Fruit fly (Drosophila melanogaster) whole organism, wandering third instar larva: ENCODE results near the gene Rassf.

Experiments
- Hr78 ChIP-seq: fragments of >200 bp; optimal IDR thresholded peaks from 2 replicates; lab custom pipeline; 2017; ENCODE audit warnings: missing biosample characterization, missing genetic modification characterization
- Myc ChIP-seq: fragments of >200 bp; optimal IDR thresholded peaks from 2 replicates; lab custom pipeline; 2017
- OdsH ChIP-seq: fragments of 200-800 bp; sonication (Bioruptor generic); optimal IDR thresholded peaks from 2 replicates; lab custom pipeline; 2016; ENCODE audit warnings: missing biosample characterization, mild to moderate bottlenecking, missing genetic modification characterization
- Sp1 ChIP-seq: fragments of 200-800 bp; sonication (Bioruptor generic); optimal IDR thresholded peaks from 3 replicates; lab custom pipeline; 2019; ENCODE audit warnings: missing biosample characterization, mild to moderate bottlenecking, missing genetic modification characterization, moderate library complexity
- dmrt93B ChIP-seq: fragments of 200-800 bp; sonication (Bioruptor generic); optimal IDR thresholded peaks from 2 replicates; lab custom pipeline; 2018; ENCODE audit warnings: missing biosample characterization, mild to moderate bottlenecking, missing genetic modification characterization
- pan ChIP-seq: fragments of >200 bp; optimal IDR thresholded peaks from 2 replicates; lab custom pipeline; 2017
- rgr ChIP-seq: fragments of 200-800 bp; sonication (Bioruptor generic); optimal IDR thresholded peaks from 3 replicates; lab custom pipeline; 2016; ENCODE audit warnings: missing biosample characterization, mild to moderate bottlenecking, missing genetic modification characterization
- sage ChIP-seq: fragments of 200-800 bp; sonication (Bioruptor generic); optimal IDR thresholded peaks from 2 replicates; lab custom pipeline; 2016; ENCODE audit warnings: missing biosample characterization, mild to moderate bottlenecking, missing genetic modification characterization

DNA sequence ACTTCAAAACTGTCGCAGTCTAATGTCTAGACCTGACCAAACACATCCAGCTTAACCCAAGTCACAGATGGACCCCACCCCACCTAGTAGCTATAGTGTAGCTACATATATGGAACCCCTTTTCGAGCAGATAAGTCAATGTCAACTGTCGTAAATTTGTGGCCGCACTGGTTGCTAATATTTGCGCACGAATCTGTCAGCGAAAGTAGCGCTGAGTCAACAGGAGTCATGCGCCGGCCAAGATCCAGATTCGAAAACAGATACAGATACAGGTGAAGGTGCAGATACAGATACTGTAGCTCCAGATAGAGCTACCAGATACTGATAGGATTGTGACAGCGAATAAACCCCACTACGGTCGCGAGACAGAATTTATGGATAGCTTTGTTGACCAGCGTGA lies 46.4 kb upstream of the Rassf start:
- TF ChIP-seq pan (lab: Kevin White, UChicago), result no peak
- no peak for TF ChIP-seq Sp1 (GFP tag; lab: Kevin White, UChicago)
- TF ChIP-seq sage (GFP tag; lab: Kevin White, UChicago), result no peak
- TF ChIP-seq Hr78 (GFP tag; lab: Kevin White, UChicago), result no peak
- no peak for TF ChIP-seq rgr (GFP tag; lab: Kevin White, UChicago)
- no peak for TF ChIP-seq dmrt93B (GFP tag; lab: Kevin White, UChicago)
- TF ChIP-seq OdsH, result no peak
- no peak for TF ChIP-seq Myc
